Worm (Caenorhabditis elegans) whole organism, midembryonic: Measurements from ENCODE around the gene bed-2.

ENCODE experiments used
- tab-1 ChIP-seq: fragments of 200-800 bp; sonication (Bioruptor generic); IDR thresholded peaks from 2 replicates; pipeline ENCODE4 v1.3.6; 2022; ENCODE audit warnings: missing genetic modification characterization, missing compliant biosample characterization
- ztf-29 ChIP-seq: fragments of 200-800 bp; sonication (Bioruptor generic); IDR thresholded peaks from 2 replicates; pipeline ENCODE4 v1.3.6; 2022; ENCODE audit warnings: missing genetic modification reagents, missing genetic modification characterization, missing compliant biosample characterization

DNA sequence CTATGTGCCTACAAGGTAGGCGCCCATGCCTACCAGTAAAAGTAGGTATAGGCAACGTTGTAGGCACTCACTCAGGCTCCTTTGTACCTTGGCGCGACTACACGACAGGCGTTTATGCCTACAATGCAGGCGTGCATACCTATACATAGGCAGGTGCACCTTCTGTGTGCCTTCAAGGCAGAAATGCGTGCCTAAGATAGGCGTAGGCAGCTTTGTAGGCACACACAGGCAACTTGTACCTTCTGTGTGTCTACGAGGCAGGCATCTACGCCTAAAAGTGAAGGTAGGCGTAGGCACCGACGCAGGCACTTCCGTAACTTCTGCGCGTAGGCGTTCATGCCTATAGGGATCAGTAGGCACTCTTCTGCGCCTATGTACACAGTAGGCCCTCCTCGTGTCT, 35.0 kb upstream of the bed-2 start:
- TF ChIP-seq ztf-29 (GFP tag; lab: Robert Waterston, UW) = 0 out of 2 replicates have a peak, but pooled peaks have one; percentile 36
- TF ChIP-seq tab-1 = no peak
